Worm (Caenorhabditis elegans) whole organism, early embryonic: ENCODE results near the gene nhr-216.

Experiments used
- aly-1 ChIP-seq: sonication (generic microtip); optimal IDR thresholded peaks from 2 replicates; lab custom pipeline; 2016; ENCODE audit warnings: missing genetic modification characterization, missing compliant biosample characterization
- ama-1 ChIP-seq: fragments of 150-350 bp; optimal IDR thresholded peaks from 2 replicates; lab custom pipeline; 2014
- ceh-13 ChIP-seq: fragments of 200-800 bp; sonication (Bioruptor generic); optimal IDR thresholded peaks from 2 replicates; lab custom pipeline; 2018; ENCODE audit warnings: mild to moderate bottlenecking, missing genetic modification characterization, missing compliant biosample characterization
- ceh-36 ChIP-seq: sonication (generic microtip); optimal IDR thresholded peaks from 2 replicates; lab custom pipeline; 2016; ENCODE audit warnings: missing genetic modification characterization, inconsistent platforms, missing compliant biosample characterization

DNA sequence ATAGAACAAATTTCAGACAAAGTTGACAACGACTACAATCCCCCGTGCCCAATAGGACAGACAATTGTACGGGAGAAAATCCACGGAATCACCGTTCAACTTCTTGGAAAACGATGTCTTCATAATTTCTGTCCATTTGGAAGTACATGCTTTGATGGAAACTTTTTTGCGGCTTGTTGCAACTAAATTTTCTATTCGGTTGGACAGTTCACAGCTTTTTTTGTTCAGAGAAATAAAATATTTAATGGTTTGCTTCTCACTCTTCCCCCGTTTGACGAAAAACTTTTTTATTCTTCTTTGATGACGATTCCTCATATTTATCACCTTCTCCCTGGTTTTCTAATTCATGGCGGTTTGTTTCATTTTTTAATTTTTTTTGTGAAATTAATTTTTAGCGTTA is 44.6 kb downstream of the nhr-216 start, which contains the start of gene C10G8.2:
- TF ChIP-seq ama-1 (lab: Kevin White, UChicago) (no peak), ceh-13 (no peak), ceh-36 (no peak), aly-1 (no peak)
